Fruit fly (Drosophila melanogaster) whole organism, embryonic: ENCODE results near the gene Jhbp3.
A peak's percentile ranks its signal among the peaks of the same experiment; 100 is the strongest.

ENCODE experiments used
- BEAF-32 ChIP-seq: fragments of 200-800 bp; sonication (Bioruptor generic); optimal IDR thresholded peaks from 3 replicates; lab custom pipeline; 2017; ENCODE audit warnings: missing biosample characterization, missing genetic modification characterization, mild to moderate bottlenecking, moderate library complexity, missing genetic modification reagents
- Bteb2 ChIP-seq: fragments of 200-800 bp; sonication (Bioruptor generic); optimal IDR thresholded peaks from 2 replicates; lab custom pipeline; 2016; ENCODE audit warnings: missing biosample characterization, missing genetic modification characterization
- CG11085 ChIP-seq: fragments of 200-800 bp; sonication (Bioruptor generic); IDR thresholded peaks from 2 replicates; pipeline ENCODE4 v1.3.6; 2022; ENCODE audit warnings: missing biosample characterization, missing genetic modification characterization
- CG11456 ChIP-seq: fragments of 200-800 bp; sonication (Bioruptor generic); IDR thresholded peaks from 3 replicates; pipeline ENCODE4 v1.3.6; 2022; ENCODE audit warnings: missing biosample characterization, missing genetic modification characterization
- CG11504 ChIP-seq: fragments of 200-800 bp; sonication (Bioruptor generic); optimal IDR thresholded peaks from 3 replicates; lab custom pipeline; 2019; ENCODE audit warnings: missing biosample characterization, mild to moderate bottlenecking, missing genetic modification characterization, moderate library complexity
- CG12104 ChIP-seq: fragments of 200-800 bp; sonication (Bioruptor generic); optimal IDR thresholded peaks from 3 replicates; lab custom pipeline; 2016; ENCODE audit warnings: missing biosample characterization, missing genetic modification characterization
- CG1233 ChIP-seq: fragments of 200-800 bp; sonication (Bioruptor generic); optimal IDR thresholded peaks from 4 replicates; lab custom pipeline; 2018; ENCODE audit warnings: missing biosample characterization, mild to moderate bottlenecking, missing genetic modification characterization
- CG13424 ChIP-seq: fragments of 200-800 bp; sonication (Bioruptor generic); optimal IDR thresholded peaks from 2 replicates; lab custom pipeline; 2019; ENCODE audit warnings: missing biosample characterization, mild to moderate bottlenecking, missing genetic modification characterization, moderate library complexity
- CG13775 ChIP-seq: fragments of 200-800 bp; sonication (Bioruptor generic); optimal IDR thresholded peaks from 3 replicates; lab custom pipeline; 2017; ENCODE audit warnings: missing biosample characterization, mild to moderate bottlenecking, missing genetic modification characterization
- CG18011 ChIP-seq: fragments of 200-800 bp; sonication (Bioruptor generic); optimal IDR thresholded peaks from 2 replicates; lab custom pipeline; 2017; ENCODE audit warnings: missing biosample characterization, missing genetic modification characterization, mild to moderate bottlenecking, moderate library complexity, missing genotype
- CG18599 ChIP-seq: fragments of 200-800 bp; sonication (Bioruptor generic); optimal IDR thresholded peaks from 3 replicates; lab custom pipeline; 2017; ENCODE audit warnings: missing biosample characterization, missing genetic modification characterization, mild to moderate bottlenecking, moderate library complexity, missing genetic modification reagents
- CG30020 ChIP-seq: fragments of 200-800 bp; optimal IDR thresholded peaks from 2 replicates; lab custom pipeline; 2019; ENCODE audit warnings: missing biosample characterization, mild to moderate bottlenecking, missing genetic modification characterization, moderate library complexity
- CG34422 ChIP-seq: fragments of 200-800 bp; sonication (Bioruptor generic); IDR thresholded peaks from 3 replicates; pipeline ENCODE4 v1.3.6; 2022; ENCODE audit warnings: missing biosample characterization, missing genetic modification characterization
- CG3726 ChIP-seq: fragments of 200-800 bp; sonication (Bioruptor generic); IDR thresholded peaks from 3 replicates; pipeline ENCODE4, ENCODE4 v1.3.6; 2022; ENCODE audit warnings: missing biosample characterization, missing genetic modification characterization
- CG4404 ChIP-seq: fragments of 200-800 bp; sonication (Bioruptor generic); IDR thresholded peaks from 2 replicates; pipeline ENCODE4 v1.3.6; 2022; ENCODE audit warnings: missing biosample characterization, missing genetic modification characterization
- CG5180 ChIP-seq: fragments of 200-800 bp; sonication (Bioruptor generic); optimal IDR thresholded peaks from 3 replicates; lab custom pipeline; 2017; ENCODE audit warnings: missing biosample characterization, missing genetic modification characterization, mild to moderate bottlenecking, moderate library complexity, missing genetic modification reagents
- CG6272 ChIP-seq: fragments of 200-800 bp; sonication (Bioruptor generic); IDR thresholded peaks from 2 replicates; pipeline ENCODE4 v1.3.6; 2022; ENCODE audit warnings: missing biosample characterization, missing genetic modification characterization
- CG6765 ChIP-seq: fragments of 200-800 bp; sonication (Bioruptor generic); optimal IDR thresholded peaks from 3 replicates; lab custom pipeline; 2017; ENCODE audit warnings: missing biosample characterization, mild to moderate bottlenecking, missing genetic modification characterization
- CG7372 ChIP-seq: fragments of 200-800 bp; sonication (Bioruptor generic); IDR thresholded peaks from 2 replicates; pipeline ENCODE4 v1.3.6; 2022; ENCODE audit warnings: missing biosample characterization, missing genetic modification characterization
- CG7928 ChIP-seq: fragments of 200-800 bp; sonication (Bioruptor generic); optimal IDR thresholded peaks from 2 replicates; lab custom pipeline; 2017; ENCODE audit warnings: missing biosample characterization, mild to moderate bottlenecking, missing genetic modification characterization
- CG7963 ChIP-seq: fragments of 200-800 bp; sonication (Bioruptor generic); IDR thresholded peaks from 3 replicates; pipeline ENCODE4 v1.3.6; 2022; ENCODE audit warnings: missing biosample characterization, missing genetic modification characterization; ENCODE audit not compliant: partially characterized antibody
- CG8478 ChIP-seq: fragments of >200 bp; optimal IDR thresholded peaks from 2 replicates; lab custom pipeline; 2018
- CG8924 ChIP-seq: fragments of 200-800 bp; optimal IDR thresholded peaks from 3 replicates; lab custom pipeline; 2019; ENCODE audit warnings: missing biosample characterization, mild to moderate bottlenecking, missing genetic modification characterization, moderate library complexity
- CHES-1-like ChIP-seq: fragments of 200-800 bp; sonication (Bioruptor generic); optimal IDR thresholded peaks from 2 replicates; lab custom pipeline; 2016; ENCODE audit warnings: missing biosample characterization, missing genetic modification characterization
- D19B ChIP-seq: fragments of 200-800 bp; sonication (Bioruptor generic); optimal IDR thresholded peaks from 2 replicates; lab custom pipeline; 2017; ENCODE audit warnings: missing biosample characterization, mild to moderate bottlenecking, missing genetic modification characterization
- Dbx ChIP-seq: fragments of 200-800 bp; sonication (Bioruptor generic); IDR thresholded peaks from 3 replicates; pipeline ENCODE4 v1.3.6; 2022; ENCODE audit warnings: missing biosample characterization, missing genetic modification characterization
- Dip2 ChIP-seq: fragments of 200-800 bp; sonication (Bioruptor generic); IDR thresholded peaks from 2 replicates; pipeline ENCODE4 v1.3.6; 2022; ENCODE audit warnings: missing biosample characterization, missing genetic modification characterization
- E2f1 ChIP-seq: fragments of 200-800 bp; sonication (Bioruptor generic); IDR thresholded peaks from 2 replicates; pipeline ENCODE4 v1.3.6; 2022; ENCODE audit warnings: missing biosample characterization, missing genetic modification characterization
- Hr78 ChIP-seq, 2 experiments: fragments of 200-800 bp in 1 of 2; fragments of >200 bp in 1 of 2; sonication (Bioruptor generic) in 1 of 2; optimal IDR thresholded peaks; 2 replicates each; lab custom pipeline; 2017 to 2019; ENCODE audit warnings: missing biosample characterization in 2 of 2, missing genetic modification characterization in 2 of 2, mild to moderate bottlenecking in 1 of 2, moderate library complexity in 1 of 2
- MESR4 ChIP-seq: fragments of 200-800 bp; sonication (Bioruptor generic); optimal IDR thresholded peaks from 2 replicates; lab custom pipeline; 2018; ENCODE audit warnings: missing biosample characterization, mild to moderate bottlenecking, missing genetic modification characterization, moderate library complexity
- Max ChIP-seq: fragments of 200-800 bp; sonication (Bioruptor generic); optimal IDR thresholded peaks from 2 replicates; lab custom pipeline; 2016; ENCODE audit warnings: missing biosample characterization, mild to moderate bottlenecking, missing genetic modification characterization
- Oaz ChIP-seq: fragments of 200-800 bp; sonication (Bioruptor generic); IDR thresholded peaks from 2 replicates; pipeline ENCODE4 v1.3.6; 2022; ENCODE audit warnings: missing biosample characterization, missing genetic modification characterization
- Ssrp ChIP-seq: fragments of 200-800 bp; sonication (Bioruptor generic); optimal IDR thresholded peaks from 2 replicates; lab custom pipeline; 2018; ENCODE audit warnings: missing biosample characterization, mild to moderate bottlenecking, missing genetic modification characterization, moderate library complexity
- ase ChIP-seq: fragments of 200-800 bp; sonication (Bioruptor generic); IDR thresholded peaks from 3 replicates; pipeline ENCODE4 v1.3.6; 2022; ENCODE audit warnings: missing biosample characterization, missing genetic modification characterization
- croc ChIP-seq: fragments of 200-800 bp; sonication (Bioruptor generic); conservative IDR thresholded peaks from 3 replicates; pipeline ENCODE4 v1.3.6; 2022; ENCODE audit warnings: missing biosample characterization, missing genetic modification characterization
- cwo ChIP-seq: fragments of 200-800 bp; sonication (Bioruptor generic); optimal IDR thresholded peaks from 3 replicates; lab custom pipeline; 2017; ENCODE audit warnings: missing biosample characterization, missing genetic modification characterization, mild to moderate bottlenecking, moderate library complexity, missing genetic modification reagents
- da ChIP-seq: fragments of 200-800 bp; sonication (Bioruptor generic); optimal IDR thresholded peaks from 2 replicates; lab custom pipeline; 2016; ENCODE audit warnings: missing biosample characterization, missing genetic modification characterization
- ftz-f1 ChIP-seq: fragments of 200-800 bp; sonication (Bioruptor generic); optimal IDR thresholded peaks from 2 replicates; lab custom pipeline; 2016; ENCODE audit warnings: missing biosample characterization, missing genetic modification characterization
- gce ChIP-seq: fragments of 200-800 bp; sonication (Bioruptor generic); IDR thresholded peaks from 3 replicates; pipeline ENCODE4 v1.3.6; 2022; ENCODE audit warnings: missing biosample characterization, missing genetic modification characterization
- grn ChIP-seq: fragments of 200-800 bp; sonication (Bioruptor generic); optimal IDR thresholded peaks from 3 replicates; lab custom pipeline; 2017; ENCODE audit warnings: missing biosample characterization, missing genetic modification characterization
- ken ChIP-seq: fragments of 200-800 bp; sonication (Bioruptor generic); IDR thresholded peaks from 3 replicates; pipeline ENCODE4 v1.3.6; 2022; ENCODE audit warnings: missing biosample characterization, missing genetic modification characterization
- klu ChIP-seq: fragments of 200-800 bp; sonication (Bioruptor generic); IDR thresholded peaks from 2 replicates; pipeline ENCODE4 v1.3.6; 2022; ENCODE audit warnings: missing biosample characterization, missing genetic modification characterization
- mirr ChIP-seq: fragments of 200-800 bp; sonication (Bioruptor generic); optimal IDR thresholded peaks from 3 replicates; lab custom pipeline; 2018; ENCODE audit warnings: missing biosample characterization, mild to moderate bottlenecking, missing genetic modification characterization
- pan ChIP-seq, 4 experiments: fragments of >200 bp in 3 of 4; fragments of 200-800 bp in 1 of 4; sonication (Bioruptor generic) in 1 of 4; optimal IDR thresholded peaks in 3 of 4; IDR thresholded peaks in 1 of 4; 2 replicates each; pipeline versions ENCODE4 v1.3.6 to Lab custom; 2017 to 2022; ENCODE audit warnings: missing biosample characterization in 2 of 4, missing genetic modification characterization in 2 of 4, mixed read lengths in 1 of 4
- phol ChIP-seq: fragments of 200-800 bp; sonication (Bioruptor generic); optimal IDR thresholded peaks from 3 replicates; lab custom pipeline; 2018; ENCODE audit warnings: missing biosample characterization, mild to moderate bottlenecking, missing genetic modification characterization, moderate library complexity
- prd ChIP-seq, 3 experiments: fragments of >200 bp in 2 of 3; fragments of 200-800 bp in 1 of 3; sonication (Bioruptor generic) in 1 of 3; optimal IDR thresholded peaks in 2 of 3; IDR thresholded peaks in 1 of 3; 2 replicates in 2 of 3; 3 replicates in 1 of 3; pipeline versions ENCODE4 v1.3.6 to Lab custom; 2017 to 2022; ENCODE audit warnings: missing biosample characterization in 1 of 3, missing genetic modification characterization in 1 of 3
- ssp ChIP-seq: fragments of 200-800 bp; sonication (Bioruptor generic); IDR thresholded peaks from 2 replicates; pipeline ENCODE4 v1.3.6; 2022; ENCODE audit warnings: missing biosample characterization, missing genetic modification characterization
- twi ChIP-seq: fragments of 200-800 bp; optimal IDR thresholded peaks from 2 replicates; lab custom pipeline; 2019; ENCODE audit warnings: missing biosample characterization, mild to moderate bottlenecking, missing genetic modification characterization, moderate library complexity
- wek ChIP-seq: fragments of 200-800 bp; sonication (Bioruptor generic); optimal IDR thresholded peaks from 3 replicates; lab custom pipeline; 2018; ENCODE audit warnings: missing biosample characterization, mild to moderate bottlenecking, missing genetic modification characterization, moderate library complexity
- wor ChIP-seq: fragments of 200-800 bp; sonication (Bioruptor generic); IDR thresholded peaks from 2 replicates; pipeline ENCODE4 v1.3.6; 2022; ENCODE audit warnings: missing biosample characterization, missing genetic modification characterization

Gene Jhbp3

dm6 chr3R:4973762-4974369, 18.8 kb upstream of the Jhbp3 start (continued):
- TF ChIP-seq CG11504 (tag; lab: Kevin White, UChicago) (peak; percentile 4), CG6272 (no peak), croc (GFP tag; lab: Robert Waterston, UW) (no peak), CG8924 (peak; percentile 43), pan (optimal IDR thresholded peaks at IDR 0.05; lab: Kevin White, UChicago) (no peak), pan (GFP tag; optimal IDR thresholded peaks at IDR 0.05 in 1 of 2, IDR thresholded peaks at IDR 0.05 in 1 of 2) (peak in 1 of 2 experiments; percentile 11), CG13775 (GFP tag; lab: Kevin White, UChicago) (no peak), mirr (no peak), CG4404 (GFP tag; lab: Robert Waterston, UW) (no peak), CG1233 (GFP tag; lab: Kevin White, UChicago) (peak; percentile 12), prd (optimal IDR thresholded peaks at IDR 0.05; lab: Kevin White, UChicago) (no peak), prd (GFP tag; IDR thresholded peaks at IDR 0.05; lab: Robert Waterston, UW) (no peak), twi (tag; lab: Kevin White, UChicago) (peak; percentile 85), wor (no peak), Max (GFP tag; lab: Kevin White, UChicago) (no peak), Dbx (no peak), CG8478 (lab: Kevin White, UChicago) (no peak), CG3726 (GFP tag; lab: Robert Waterston, UW) (no peak), CG7963 (no peak), CG7928 (GFP tag; lab: Kevin White, UChicago) (no peak), CG7372 (GFP tag; lab: Robert Waterston, UW) (no peak), gce (GFP tag; lab: Robert Waterston, UW) (no peak), klu (no peak), Hr78 (GFP tag; optimal IDR thresholded peaks at IDR 0.05; lab: Kevin White, UChicago) (no peak), CG12104 (GFP tag; lab: Kevin White, UChicago) (no peak), CG11085 (no peak), Bteb2 (GFP tag; lab: Kevin White, UChicago) (no peak), CG11456 (no peak), ase (GFP tag; lab: Robert Waterston, UW) (no peak), grn (GFP tag; lab: Kevin White, UChicago) (no peak), phol (tag; lab: Kevin White, UChicago) (peak; percentile 39), E2f1 (GFP tag; lab: Robert Waterston, UW) (no peak), ssp (no peak), CHES-1-like (GFP tag; lab: Kevin White, UChicago) (no peak), BEAF-32 (GFP tag; lab: Kevin White, UChicago) (no peak), CG34422 (GFP tag; lab: Robert Waterston, UW) (no peak), Oaz (GFP tag; lab: Robert Waterston, UW) (no peak), CG13424 (tag; lab: Kevin White, UChicago) (no peak), ftz-f1 (GFP tag; lab: Kevin White, UChicago) (no peak), CG5180 (GFP tag; lab: Kevin White, UChicago) (peak; percentile 4), D19B (no peak), CG30020 (tag; lab: Kevin White, UChicago) (no peak), CG18599 (no peak), ken (GFP tag; lab: Robert Waterston, UW) (no peak), cwo (GFP tag; lab: Kevin White, UChicago) (no peak), Ssrp (no peak), CG6765 (GFP tag; lab: Kevin White, UChicago) (no peak), da (GFP tag; lab: Kevin White, UChicago) (no peak), wek (peak; percentile 2), Dip2 (GFP tag; lab: Robert Waterston, UW) (no peak), CG18011 (no peak), MESR4 (GFP tag; lab: Kevin White, UChicago) (no peak)
